Fruit fly (Drosophila melanogaster): ENCODE results near the gene CG7044.
A peak's percentile ranks its signal among the peaks of the same experiment; 100 is the strongest.

CG7044 gene

dm6 chr3R:21065010-21065695 lies 36.4 kb downstream of the CG7044 start, which contains the start of gene AnxB9 (continued):
- TF ChIP-seq unpg (GFP tag; optimal IDR thresholded peaks at IDR 0.05) = peak; percentile 28
- no peak for TF ChIP-seq dm (GFP tag; optimal IDR thresholded peaks at IDR 0.05)
- TF ChIP-seq exex (tag; optimal IDR thresholded peaks at IDR 0.05) = peak; percentile 26
- TF ChIP-seq CG15269 (tag; optimal IDR thresholded peaks at IDR 0.05) = peak; percentile 51
- TF ChIP-seq CG12942 (GFP tag; optimal IDR thresholded peaks at IDR 0.05) = no peak
- no peak for TF ChIP-seq Fer2 (tag; optimal IDR thresholded peaks at IDR 0.05)
- TF ChIP-seq Hr39 (optimal IDR thresholded peaks at IDR 0.05) = no peak
- no peak; the same call in 1 of the 2 replicates for TF ChIP-seq lmd (GFP tag; IDR thresholded peaks at IDR 0.05)
- TF ChIP-seq cato (GFP tag; optimal IDR thresholded peaks at IDR 0.05; ENCODE audit: borderline replicate concordance) = no peak
- TF ChIP-seq grn (GFP tag; optimal IDR thresholded peaks at IDR 0.05) = peak; percentile 31
- TF ChIP-seq Drgx (GFP tag; IDR thresholded peaks at IDR 0.05) = no peak
- TF ChIP-seq NK7.1 (GFP tag; optimal IDR thresholded peaks at IDR 0.05) = peak; percentile 10
- TF ChIP-seq Ptx1 (GFP tag; IDR thresholded peaks at IDR 0.05) = no peak
- no peak for TF ChIP-seq MBD-R2 (GFP tag; IDR thresholded peaks at IDR 0.05)
- TF ChIP-seq CG14860 (GFP tag; IDR thresholded peaks at IDR 0.05; ENCODE audit: partially characterized antibody) = no peak; the same call in 1 of the 3 replicates
- peak; percentile 79 for TF ChIP-seq Tbp (GFP tag; optimal IDR thresholded peaks at IDR 0.05)
- TF ChIP-seq CG12391 (tag; optimal IDR thresholded peaks at IDR 0.05) = peak; percentile 13
- no peak for TF ChIP-seq jing (GFP tag; optimal IDR thresholded peaks at IDR 0.05)
- no peak for TF ChIP-seq esg (GFP tag; conservative IDR thresholded peaks at IDR 0.05)
- TF ChIP-seq al (GFP tag; IDR thresholded peaks at IDR 0.05) = no peak
- peak; percentile 75 for TF ChIP-seq bbx (GFP tag; IDR thresholded peaks at IDR 0.05; ENCODE audit: partially characterized antibody)
- peak; percentile 42 for TF ChIP-seq Side (GFP tag; optimal IDR thresholded peaks at IDR 0.05)
- no peak for TF ChIP-seq tin (GFP tag; optimal IDR thresholded peaks at IDR 0.05)
- no peak for TF ChIP-seq CG17612 (GFP tag; IDR thresholded peaks at IDR 0.05)
- peak; percentile 8 for TF ChIP-seq Dad (GFP tag; optimal IDR thresholded peaks at IDR 0.05)
- peak; percentile 1 for TF ChIP-seq CG11723 (GFP tag; optimal IDR thresholded peaks at IDR 0.05)
- no peak for TF ChIP-seq Chrac-16 (GFP tag; optimal IDR thresholded peaks at IDR 0.05)
- TF ChIP-seq Rfx (GFP tag; IDR thresholded peaks at IDR 0.05) = peak; percentile 60
- no peak for TF ChIP-seq D19B (GFP tag; optimal IDR thresholded peaks at IDR 0.05)
- TF ChIP-seq CG11456 (GFP tag; IDR thresholded peaks at IDR 0.05) = peak; percentile 33; the same call in 1 of the 3 replicates
- TF ChIP-seq CG6791 (GFP tag; IDR thresholded peaks at IDR 0.05; ENCODE audit: partially characterized antibody) = peak; percentile 96
- TF ChIP-seq gro (GFP tag; optimal IDR thresholded peaks at IDR 0.05) = peak; percentile 71
- TF ChIP-seq sug (tag; optimal IDR thresholded peaks at IDR 0.05) = peak; percentile 51
- TF ChIP-seq H2.0 (GFP tag; IDR thresholded peaks at IDR 0.05) = no peak
- TF ChIP-seq ken (GFP tag; IDR thresholded peaks at IDR 0.05) = 0 out of 3 replicates have a peak, but pooled peaks have one; percentile 52
- TF ChIP-seq grau (tag; optimal IDR thresholded peaks at IDR 0.05) = no peak
- TF ChIP-seq MESR4 (GFP tag; optimal IDR thresholded peaks at IDR 0.05) = peak; percentile 57
- no peak for TF ChIP-seq CG2202 (tag; optimal IDR thresholded peaks at IDR 0.05)
- no peak for TF ChIP-seq CG10462 (GFP tag; optimal IDR thresholded peaks at IDR 0.05)
- TF ChIP-seq CG8388 (GFP tag; optimal IDR thresholded peaks at IDR 0.05) = no peak
- TF ChIP-seq CG6854 (GFP tag; optimal IDR thresholded peaks at IDR 0.05) = peak; percentile 48
- TF ChIP-seq CG32767 (GFP tag; IDR thresholded peaks at IDR 0.05) = no peak
- no peak for TF ChIP-seq CG7357 (GFP tag; IDR thresholded peaks at IDR 0.05)
- 0 out of 2 replicates have a peak, but pooled peaks have one; percentile 23 for TF ChIP-seq bowl (GFP tag; IDR thresholded peaks at IDR 0.05)
- no peak for TF ChIP-seq peb (GFP tag; IDR thresholded peaks at IDR 0.05)
- TF ChIP-seq Jarid2 (GFP tag; optimal IDR thresholded peaks at IDR 0.05) = peak; percentile 84
- no peak for TF ChIP-seq CG1647 (GFP tag; optimal IDR thresholded peaks at IDR 0.05)
- peak; percentile 70 for TF ChIP-seq CG10543 (GFP tag; optimal IDR thresholded peaks at IDR 0.05)
- peak; percentile 94 for TF ChIP-seq sd (tag; optimal IDR thresholded peaks at IDR 0.05)
- TF ChIP-seq Mad (GFP tag; optimal IDR thresholded peaks at IDR 0.05) = no peak
- TF ChIP-seq Gug (GFP tag; IDR thresholded peaks at IDR 0.05) = 0 out of 4 replicates have a peak, but pooled peaks have one; percentile 7
